Worm (Caenorhabditis elegans): ENCODE results near the gene C36E6.2.

Gene C36E6.2

ce11 chrX:17427778-17428177 lies 23.7 kb upstream of the C36E6.2 start:
- TF ChIP-seq elt-1 (tag; optimal IDR thresholded peaks at IDR 0.05) (peak; percentile 94), elt-3 (tag; optimal IDR thresholded peaks at IDR 0.05) (peak in 1 of 3 experiments; percentile 25), nhr-237 (tag; optimal IDR thresholded peaks at IDR 0.05) (no peak), nhr-23 (tag; optimal IDR thresholded peaks at IDR 0.05) (peak; percentile 76), mdl-1 (tag; optimal IDR thresholded peaks at IDR 0.05) (no peak), ama-1 (optimal IDR thresholded peaks at IDR 0.05) (no peak), nfya-1 (tag; optimal IDR thresholded peaks at IDR 0.05; ENCODE audit: insufficient read depth) (peak; percentile 25), unc-62 (GFP tag; optimal IDR thresholded peaks at IDR 0.05) (peak; percentile 55), nhr-43 (tag; optimal IDR thresholded peaks at IDR 0.05; ENCODE audit: poor library complexity, severe bottlenecking) (peak; percentile 52), nhr-25 (tag; optimal IDR thresholded peaks at IDR 0.05) (peak; percentile 60), daf-12 (tag; optimal IDR thresholded peaks at IDR 0.05) (no peak), lin-15B (tag; optimal IDR thresholded peaks at IDR 0.05) (no peak)

- TF ChIP-seq zag-1 (tag; optimal IDR thresholded peaks at IDR 0.05) (no peak), egl-5 (tag; optimal IDR thresholded peaks at IDR 0.05) (peak; percentile 91)
These were observed 22.7 kb upstream of the C36E6.2 start, which contains the start of gene pbo-6 for ce11 chrX:17428803-17429202. Gene pbo-6, plus strand, starts transcription at chrX:17429042.

ce11 chrX:17434234-17434633 lies 17.2 kb upstream of the C36E6.2 start, which contains the start of gene fubl-3:
Gene fubl-3, plus strand, starts transcription at chrX:17434445.
- TF ChIP-seq lin-15B (tag; optimal IDR thresholded peaks at IDR 0.05) (peak; percentile 27), daf-12 (tag; optimal IDR thresholded peaks at IDR 0.05) (no peak), ama-1 (optimal IDR thresholded peaks at IDR 0.05) (no peak), egl-27 (tag; optimal IDR thresholded peaks at IDR 0.05) (no peak), unc-62 (GFP tag; optimal IDR thresholded peaks at IDR 0.05) (no peak), nhr-77 (tag; optimal IDR thresholded peaks at IDR 0.05) (no peak), tbx-2 (tag; optimal IDR thresholded peaks at IDR 0.05) (no peak), mdl-1 (tag; optimal IDR thresholded peaks at IDR 0.05) (no peak), ceh-82 (tag; optimal IDR thresholded peaks at IDR 0.05) (no peak), nhr-23 (tag; optimal IDR thresholded peaks at IDR 0.05) (peak; percentile 14), snpc-4 (tag; optimal IDR thresholded peaks at IDR 0.05) (peak; percentile 72), mml-1 (tag; optimal IDR thresholded peaks at IDR 0.05) (no peak), zag-1 (tag; optimal IDR thresholded peaks at IDR 0.05) (no peak), ceh-9 (tag; optimal IDR thresholded peaks at IDR 0.05) (no peak), lin-39 (tag; optimal IDR thresholded peaks at IDR 0.05) (peak; percentile 55), nhr-28 (tag; optimal IDR thresholded peaks at IDR 0.05) (no peak), nhr-25 (tag; optimal IDR thresholded peaks at IDR 0.05) (peak; percentile 7), nhr-76 (tag; optimal IDR thresholded peaks at IDR 0.05) (no peak), pha-4 (tag; optimal IDR thresholded peaks at IDR 0.05) (peak; percentile 23), unc-39 (tag; optimal IDR thresholded peaks at IDR 0.05) (no peak), elt-2 (tag; optimal IDR thresholded peaks at IDR 0.05) (peak; percentile 27), ceh-16 (tag; optimal IDR thresholded peaks at IDR 0.05) (no peak), fos-1 (tag; optimal IDR thresholded peaks at IDR 0.05) (no peak), elt-1 (tag; optimal IDR thresholded peaks at IDR 0.05) (peak; percentile 1), ztf-11 (tag; optimal IDR thresholded peaks at IDR 0.05) (no peak), elt-3 (tag; optimal IDR thresholded peaks at IDR 0.05) (no peak), ceh-28 (tag; optimal IDR thresholded peaks at IDR 0.05) (no peak), skn-1 (tag; optimal IDR thresholded peaks at IDR 0.05) (peak; percentile 11), ztf-4 (tag; optimal IDR thresholded peaks at IDR 0.05) (no peak), R02D3.7 (tag; optimal IDR thresholded peaks at IDR 0.05) (no peak), nfya-1 (tag; optimal IDR thresholded peaks at IDR 0.05; ENCODE audit: insufficient read depth) (peak; percentile 82), egl-5 (tag; optimal IDR thresholded peaks at IDR 0.05) (no peak)

DNA sequence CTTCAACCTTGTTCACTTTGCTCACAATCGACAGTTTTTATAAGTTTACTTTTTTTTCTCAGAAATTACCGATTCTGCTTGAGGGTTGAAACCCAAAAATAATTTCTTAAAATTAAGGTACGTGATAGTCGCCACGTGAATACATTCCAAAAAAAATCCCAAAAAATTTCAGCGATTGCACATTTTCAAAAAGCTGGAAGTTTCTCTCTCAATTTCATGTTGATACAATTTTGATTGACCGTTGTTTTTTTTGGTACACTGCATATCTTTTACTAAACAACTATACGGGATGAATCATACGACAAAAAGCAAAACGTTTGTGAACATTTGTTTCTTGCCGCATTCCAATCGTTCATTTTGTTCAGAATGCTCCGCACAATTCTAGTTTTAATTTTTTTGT lies 13.1 kb upstream of the C36E6.2 start, which contains the start of gene C36E6.8:
TSS of gene C36E6.8 (plus strand) at position 301 of the 400 bp plus-strand sequence.
- TF ChIP-seq fkh-2 (tag; optimal IDR thresholded peaks at IDR 0.05): no peak
- TF ChIP-seq ztf-11 (tag; optimal IDR thresholded peaks at IDR 0.05): no peak
- TF ChIP-seq nhr-76 (tag; optimal IDR thresholded peaks at IDR 0.05): no peak
- no peak for TF ChIP-seq mdl-1 (tag; optimal IDR thresholded peaks at IDR 0.05)

All from whole organism, L3 larva.